Fruit fly (Drosophila melanogaster): ENCODE results near the gene Inx7.

Inx7 gene

dm6 chrX:6985182-6985851 is 8.1 kb downstream of the Inx7 start:
- TF ChIP-seq CG17801 (GFP tag; optimal IDR thresholded peaks at IDR 0.05; ENCODE audit: partially characterized antibody) = peak; percentile 89

dm6 chrX:6983500-6984320 is 9.7 kb downstream of the Inx7 start:
- no peak for TF ChIP-seq CG17801 (GFP tag; optimal IDR thresholded peaks at IDR 0.05; ENCODE audit: partially characterized antibody)

- no peak for TF ChIP-seq CG17801 (GFP tag; optimal IDR thresholded peaks at IDR 0.05; ENCODE audit: partially characterized antibody)
Observed at dm6 chrX:6982705-6983384, 10.6 kb downstream of the Inx7 start.

dm6 chrX:6982054-6982453 is 11.4 kb downstream of the Inx7 start:
- no peak for TF ChIP-seq CG17801 (GFP tag; optimal IDR thresholded peaks at IDR 0.05; ENCODE audit: partially characterized antibody)

- no peak for TF ChIP-seq CG17801 (GFP tag; optimal IDR thresholded peaks at IDR 0.05; ENCODE audit: partially characterized antibody)
Observed at dm6 chrX:6981470-6981952, 11.9 kb downstream of the Inx7 start.

- no peak for TF ChIP-seq CG17801 (GFP tag; optimal IDR thresholded peaks at IDR 0.05; ENCODE audit: partially characterized antibody)
Observed at dm6 chrX:6976911-6977310, 16.5 kb downstream of the Inx7 start.

dm6 chrX:6976364-6976763 is 17.0 kb downstream of the Inx7 start:
- no peak for TF ChIP-seq CG17801 (GFP tag; optimal IDR thresholded peaks at IDR 0.05; ENCODE audit: partially characterized antibody)

dm6 chrX:6974221-6974620 is 19.2 kb downstream of the Inx7 start:
- TF ChIP-seq CG17801 (GFP tag; optimal IDR thresholded peaks at IDR 0.05; ENCODE audit: partially characterized antibody) = no peak

- peak; percentile 60 for TF ChIP-seq CG17801 (GFP tag; optimal IDR thresholded peaks at IDR 0.05; ENCODE audit: partially characterized antibody)
Observed at dm6 chrX:6973340-6973739, 20.1 kb downstream of the Inx7 start, which contains the start of gene CG3040. Gene CG3040 (minus strand): TSS chrX:6973393.

dm6 chrX:6969364-6970137 is 23.9 kb downstream of the Inx7 start, which contains the start of gene CG4586:
Gene CG4586 (plus strand): TSS chrX:6969918.
- TF ChIP-seq CG17801 (GFP tag; optimal IDR thresholded peaks at IDR 0.05; ENCODE audit: partially characterized antibody) = peak; percentile 98

dm6 chrX:6968564-6968963 is 24.8 kb downstream of the Inx7 start, which contains the start of gene Setd3:
Gene Setd3 (minus strand): TSS chrX:6968750.
- peak; percentile 17 for TF ChIP-seq CG17801 (GFP tag; optimal IDR thresholded peaks at IDR 0.05; ENCODE audit: partially characterized antibody)
